Worm (Caenorhabditis elegans): ENCODE measurements around the gene Y66D12A.24.

Gene Y66D12A.24

ce11 chrIII:11502753-11503152, 6.1 kb downstream of the Y66D12A.24 start, which contains the start of gene tin-10:
tin-10 (minus strand) TSS chrIII:11502853.
- TF ChIP-seq ref-1 (GFP tag; conservative IDR thresholded peaks at IDR 0.05), result no peak
- no peak for TF ChIP-seq cog-1 (tag; optimal IDR thresholded peaks at IDR 0.05)
- TF ChIP-seq tab-1 (GFP tag; IDR thresholded peaks at IDR 0.05), result no peak
- no peak for TF ChIP-seq T22C8.4 (GFP tag; IDR thresholded peaks at IDR 0.05)
- no peak for TF ChIP-seq flt-1 (GFP tag; IDR thresholded peaks at IDR 0.05)
- no peak for TF ChIP-seq med-1 (GFP tag; optimal IDR thresholded peaks at IDR 0.05; ENCODE audit: insufficient read depth)
- no peak for TF ChIP-seq ztf-29 (GFP tag; IDR thresholded peaks at IDR 0.05)
- no peak for TF ChIP-seq ztf-23 (GFP tag; IDR thresholded peaks at IDR 0.05)
- no peak for TF ChIP-seq klf-2 (GFP tag; conservative IDR thresholded peaks at IDR 0.05)

- TF ChIP-seq flt-1 (GFP tag; IDR thresholded peaks at IDR 0.05), result no peak
- no peak for TF ChIP-seq ztf-29 (GFP tag; IDR thresholded peaks at IDR 0.05)
- no peak for TF ChIP-seq ztf-23 (GFP tag; IDR thresholded peaks at IDR 0.05)
- TF ChIP-seq med-1 (GFP tag; optimal IDR thresholded peaks at IDR 0.05; ENCODE audit: insufficient read depth), result no peak
- no peak for TF ChIP-seq tab-1 (GFP tag; IDR thresholded peaks at IDR 0.05)
- TF ChIP-seq klf-2 (GFP tag; conservative IDR thresholded peaks at IDR 0.05), result no peak
- TF ChIP-seq ref-1 (GFP tag; conservative IDR thresholded peaks at IDR 0.05), result no peak
- no peak for TF ChIP-seq cog-1 (tag; optimal IDR thresholded peaks at IDR 0.05)
- TF ChIP-seq T22C8.4 (GFP tag; IDR thresholded peaks at IDR 0.05), result no peak
Measured at ce11 chrIII:11505213-11505612, 8.5 kb downstream of the Y66D12A.24 start, which contains the start of the genes Y66D12A.21 and spe-6. Y66D12A.21 (minus strand) TSS chrIII:11505302. spe-6 (plus strand) TSS chrIII:11505488.

DNA sequence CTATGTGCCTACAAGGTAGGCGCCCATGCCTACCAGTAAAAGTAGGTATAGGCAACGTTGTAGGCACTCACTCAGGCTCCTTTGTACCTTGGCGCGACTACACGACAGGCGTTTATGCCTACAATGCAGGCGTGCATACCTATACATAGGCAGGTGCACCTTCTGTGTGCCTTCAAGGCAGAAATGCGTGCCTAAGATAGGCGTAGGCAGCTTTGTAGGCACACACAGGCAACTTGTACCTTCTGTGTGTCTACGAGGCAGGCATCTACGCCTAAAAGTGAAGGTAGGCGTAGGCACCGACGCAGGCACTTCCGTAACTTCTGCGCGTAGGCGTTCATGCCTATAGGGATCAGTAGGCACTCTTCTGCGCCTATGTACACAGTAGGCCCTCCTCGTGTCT, 9.0 kb downstream of the Y66D12A.24 start:
- TF ChIP-seq med-1 (GFP tag; optimal IDR thresholded peaks at IDR 0.05; ENCODE audit: insufficient read depth) (no peak), cog-1 (tag; optimal IDR thresholded peaks at IDR 0.05) (no peak), flt-1 (GFP tag; IDR thresholded peaks at IDR 0.05) (no peak), klf-2 (GFP tag; conservative IDR thresholded peaks at IDR 0.05) (no peak), ztf-29 (GFP tag; IDR thresholded peaks at IDR 0.05) (0 out of 2 replicates have a peak, but pooled peaks have one; percentile 36)

ce11 chrIII:11508816-11509215, 12.2 kb downstream of the Y66D12A.24 start, which contains the start of gene Y66D12A.19:
Y66D12A.19 (plus strand) TSS chrIII:11509081.
- TF ChIP-seq T22C8.4 (GFP tag; IDR thresholded peaks at IDR 0.05) (no peak), med-1 (GFP tag; optimal IDR thresholded peaks at IDR 0.05; ENCODE audit: insufficient read depth) (no peak), ztf-23 (GFP tag; IDR thresholded peaks at IDR 0.05) (no peak), ztf-29 (GFP tag; IDR thresholded peaks at IDR 0.05) (no peak), ref-1 (GFP tag; conservative IDR thresholded peaks at IDR 0.05) (no peak), cog-1 (tag; optimal IDR thresholded peaks at IDR 0.05) (no peak), flt-1 (GFP tag; IDR thresholded peaks at IDR 0.05) (no peak)

DNA sequence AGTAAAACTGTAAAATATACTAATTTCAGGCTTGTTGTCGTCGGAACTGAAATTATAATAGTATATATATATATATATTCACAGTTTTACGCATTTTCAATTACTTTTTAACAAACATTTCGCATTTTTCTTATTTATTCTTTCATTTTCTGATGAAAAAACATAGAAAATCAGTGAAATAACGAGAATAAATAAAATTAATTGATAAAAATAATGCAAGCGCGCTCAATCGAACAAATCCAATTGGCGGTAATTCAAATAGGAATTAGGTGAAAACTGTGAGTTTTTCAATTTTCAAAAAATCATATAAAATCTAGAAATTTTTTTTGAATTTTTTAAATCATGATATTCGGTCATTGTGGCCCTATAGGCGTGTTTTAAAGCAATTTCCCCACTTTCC, 13.5 kb downstream of the Y66D12A.24 start:
- no peak for TF ChIP-seq ztf-23 (GFP tag; IDR thresholded peaks at IDR 0.05)
- no peak for TF ChIP-seq med-1 (GFP tag; optimal IDR thresholded peaks at IDR 0.05; ENCODE audit: insufficient read depth)
- TF ChIP-seq flt-1 (GFP tag; IDR thresholded peaks at IDR 0.05), result no peak
- no peak for TF ChIP-seq tab-1 (GFP tag; IDR thresholded peaks at IDR 0.05)
- TF ChIP-seq ztf-29 (GFP tag; IDR thresholded peaks at IDR 0.05), result no peak
- TF ChIP-seq ref-1 (GFP tag; conservative IDR thresholded peaks at IDR 0.05), result no peak
- no peak for TF ChIP-seq klf-2 (GFP tag; conservative IDR thresholded peaks at IDR 0.05)
- TF ChIP-seq cog-1 (tag; optimal IDR thresholded peaks at IDR 0.05), result no peak
- no peak for TF ChIP-seq T22C8.4 (GFP tag; IDR thresholded peaks at IDR 0.05)

ce11 chrIII:11510826-11511225, 14.2 kb downstream of the Y66D12A.24 start:
- no peak for TF ChIP-seq tab-1 (GFP tag; IDR thresholded peaks at IDR 0.05)
- TF ChIP-seq cog-1 (tag; optimal IDR thresholded peaks at IDR 0.05), result no peak
- TF ChIP-seq med-1 (GFP tag; optimal IDR thresholded peaks at IDR 0.05; ENCODE audit: insufficient read depth), result no peak
- TF ChIP-seq flt-1 (GFP tag; IDR thresholded peaks at IDR 0.05), result no peak
- no peak for TF ChIP-seq klf-2 (GFP tag; conservative IDR thresholded peaks at IDR 0.05)
- no peak for TF ChIP-seq ztf-23 (GFP tag; IDR thresholded peaks at IDR 0.05)

- TF ChIP-seq med-1 (GFP tag; optimal IDR thresholded peaks at IDR 0.05; ENCODE audit: insufficient read depth) (no peak), tab-1 (GFP tag; IDR thresholded peaks at IDR 0.05) (no peak), cog-1 (tag; optimal IDR thresholded peaks at IDR 0.05) (no peak), ztf-29 (GFP tag; IDR thresholded peaks at IDR 0.05) (no peak), flt-1 (GFP tag; IDR thresholded peaks at IDR 0.05) (no peak), ref-1 (GFP tag; conservative IDR thresholded peaks at IDR 0.05) (no peak), klf-2 (GFP tag; conservative IDR thresholded peaks at IDR 0.05) (no peak), ztf-23 (GFP tag; IDR thresholded peaks at IDR 0.05) (no peak), T22C8.4 (GFP tag; IDR thresholded peaks at IDR 0.05) (no peak)
Measured at ce11 chrIII:11523504-11524025, 26.9 kb downstream of the Y66D12A.24 start, which contains the start of the genes Y66D12A.16 and such-1. Y66D12A.16 (plus strand) TSS chrIII:11523554. such-1 (minus strand) TSS chrIII:11523759.

ce11 chrIII:11524073-11524472, 27.4 kb downstream of the Y66D12A.24 start:
- TF ChIP-seq klf-2 (GFP tag; conservative IDR thresholded peaks at IDR 0.05) (no peak), ref-1 (GFP tag; conservative IDR thresholded peaks at IDR 0.05) (no peak), med-1 (GFP tag; optimal IDR thresholded peaks at IDR 0.05; ENCODE audit: insufficient read depth) (no peak), cog-1 (tag; optimal IDR thresholded peaks at IDR 0.05) (no peak), T22C8.4 (GFP tag; IDR thresholded peaks at IDR 0.05) (no peak), ztf-23 (GFP tag; IDR thresholded peaks at IDR 0.05) (no peak), tab-1 (GFP tag; IDR thresholded peaks at IDR 0.05) (no peak), flt-1 (GFP tag; IDR thresholded peaks at IDR 0.05) (no peak), ztf-29 (GFP tag; IDR thresholded peaks at IDR 0.05) (no peak)

DNA sequence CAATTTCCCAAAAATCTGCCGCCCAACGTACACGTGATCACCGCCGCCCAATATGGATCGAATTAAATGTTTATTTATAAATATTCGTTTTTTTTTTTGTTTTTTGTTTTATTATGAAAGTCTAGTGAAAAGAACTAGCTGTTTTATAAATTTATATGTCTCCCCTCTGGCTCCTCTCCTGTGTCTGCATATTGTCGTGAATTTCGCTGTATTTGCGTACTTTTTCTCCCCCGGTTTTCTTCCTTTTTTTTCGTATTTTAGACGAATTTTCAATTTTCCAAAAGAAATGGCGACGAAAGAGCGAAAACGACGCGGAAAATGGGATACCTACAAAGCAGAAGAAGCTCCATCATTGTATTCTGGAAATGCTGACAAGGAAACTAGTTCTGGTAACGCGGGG, 29.7 kb downstream of the Y66D12A.24 start, which contains the start of gene xpb-1:
xpb-1 (plus strand) TSS at position 262 of the 400 bp plus-strand sequence.
- TF ChIP-seq ref-1 (GFP tag; conservative IDR thresholded peaks at IDR 0.05), result no peak
- TF ChIP-seq T22C8.4 (GFP tag; IDR thresholded peaks at IDR 0.05), result no peak
- no peak for TF ChIP-seq ztf-23 (GFP tag; IDR thresholded peaks at IDR 0.05)
- no peak for TF ChIP-seq tab-1 (GFP tag; IDR thresholded peaks at IDR 0.05)
- TF ChIP-seq flt-1 (GFP tag; IDR thresholded peaks at IDR 0.05), result no peak
- TF ChIP-seq klf-2 (GFP tag; conservative IDR thresholded peaks at IDR 0.05), result no peak
- TF ChIP-seq cog-1 (tag; optimal IDR thresholded peaks at IDR 0.05), result no peak
- no peak for TF ChIP-seq ztf-29 (GFP tag; IDR thresholded peaks at IDR 0.05)
- TF ChIP-seq med-1 (GFP tag; optimal IDR thresholded peaks at IDR 0.05; ENCODE audit: insufficient read depth), result no peak
